Fruit fly (Drosophila melanogaster) whole organism, embryonic: Measurements from ENCODE around the gene abo.

Experiments
- B-H1 ChIP-seq: fragments of 200-800 bp; sonication (Bioruptor generic); IDR thresholded peaks from 3 replicates; pipeline ENCODE4 v1.3.6; 2022; ENCODE audit warnings: missing biosample characterization, missing genetic modification characterization
- Bteb2 ChIP-seq: fragments of 200-800 bp; sonication (Bioruptor generic); optimal IDR thresholded peaks from 2 replicates; lab custom pipeline; 2016; ENCODE audit warnings: missing biosample characterization, missing genetic modification characterization
- CG11398 ChIP-seq: fragments of 200-800 bp; sonication (Bioruptor generic); optimal IDR thresholded peaks from 2 replicates; lab custom pipeline; 2016; ENCODE audit warnings: missing biosample characterization, missing genetic modification characterization
- CG11504 ChIP-seq: fragments of 200-800 bp; sonication (Bioruptor generic); optimal IDR thresholded peaks from 3 replicates; lab custom pipeline; 2019; ENCODE audit warnings: missing biosample characterization, mild to moderate bottlenecking, missing genetic modification characterization, moderate library complexity
- CG11560 ChIP-seq: fragments of 200-800 bp; sonication (Bioruptor generic); IDR thresholded peaks from 3 replicates; pipeline ENCODE4 v1.3.6; 2022; ENCODE audit warnings: missing biosample characterization, missing genetic modification characterization
- CG13894 ChIP-seq: fragments of 200-800 bp; sonication (Bioruptor generic); optimal IDR thresholded peaks from 3 replicates; lab custom pipeline; 2018; ENCODE audit warnings: missing biosample characterization, mild to moderate bottlenecking, missing genetic modification characterization, moderate library complexity
- CG17568 ChIP-seq: fragments of 200-800 bp; sonication (Bioruptor generic); optimal IDR thresholded peaks from 2 replicates; lab custom pipeline; 2018; ENCODE audit warnings: missing biosample characterization, mild to moderate bottlenecking, missing genetic modification characterization, moderate library complexity
- CG18619 ChIP-seq: fragments of 200-800 bp; sonication (Bioruptor generic); optimal IDR thresholded peaks from 3 replicates; lab custom pipeline; 2017; ENCODE audit warnings: missing biosample characterization, mild to moderate bottlenecking, missing genetic modification characterization
- CG2712 ChIP-seq: fragments of 200-800 bp; optimal IDR thresholded peaks from 3 replicates; lab custom pipeline; 2019; ENCODE audit warnings: missing biosample characterization, mild to moderate bottlenecking, missing genetic modification characterization, moderate library complexity
- CG31365 ChIP-seq: fragments of 200-800 bp; sonication (Bioruptor generic); optimal IDR thresholded peaks from 2 replicates; lab custom pipeline; 2018; ENCODE audit warnings: missing biosample characterization, mild to moderate bottlenecking, missing genetic modification characterization
- CG8359 ChIP-seq: fragments of 200-800 bp; sonication (Bioruptor generic); optimal IDR thresholded peaks from 2 replicates; lab custom pipeline; 2017; ENCODE audit warnings: missing biosample characterization, mild to moderate bottlenecking, missing genetic modification characterization, borderline replicate concordance
- CG8478 ChIP-seq: fragments of >200 bp; optimal IDR thresholded peaks from 2 replicates; lab custom pipeline; 2018
- CkIIα-i1 ChIP-seq: fragments of 200-800 bp; sonication (Bioruptor generic); IDR thresholded peaks from 2 replicates; pipeline ENCODE4 v1.3.6; 2022; ENCODE audit warnings: missing biosample characterization, missing genetic modification characterization
- CoRest ChIP-seq: fragments of 200-800 bp; sonication (Bioruptor generic); optimal IDR thresholded peaks from 3 replicates; lab custom pipeline; 2018; ENCODE audit warnings: missing biosample characterization, mild to moderate bottlenecking, missing genetic modification characterization, moderate library complexity
- D19A ChIP-seq: fragments of 200-800 bp; optimal IDR thresholded peaks from 3 replicates; lab custom pipeline; 2019; ENCODE audit warnings: missing biosample characterization, mild to moderate bottlenecking, missing genetic modification characterization, moderate library complexity
- Dbx ChIP-seq: fragments of 200-800 bp; sonication (Bioruptor generic); IDR thresholded peaks from 3 replicates; pipeline ENCODE4 v1.3.6; 2022; ENCODE audit warnings: missing biosample characterization, missing genetic modification characterization
- Dfd ChIP-seq, 2 experiments: fragments of >200 bp; optimal IDR thresholded peaks; 2 replicates each; lab custom pipeline; 2017; ENCODE audit warnings: missing biosample characterization in 2 of 2, missing genetic modification characterization in 2 of 2
- Eip74EF ChIP-seq, 2 experiments: fragments of 200-800 bp in 1 of 2; fragments of >200 bp in 1 of 2; sonication (Bioruptor generic) in 1 of 2; optimal IDR thresholded peaks; 2 replicates each; lab custom pipeline; 2017 to 2019; ENCODE audit warnings: missing biosample characterization in 2 of 2, missing genetic modification characterization in 2 of 2, mild to moderate bottlenecking in 1 of 2, moderate library complexity in 1 of 2
- Ets65A ChIP-seq: fragments of 200-800 bp; sonication (Bioruptor generic); peaks from one replicate; lab custom pipeline; 2016; ENCODE audit warnings: missing biosample characterization, missing genetic modification characterization
- HLH4C ChIP-seq: fragments of 200-800 bp; sonication (Bioruptor generic); IDR thresholded peaks from 3 replicates; pipeline ENCODE4 v1.3.6; 2022; ENCODE audit warnings: missing biosample characterization, missing genetic modification characterization; ENCODE audit not compliant: partially characterized antibody
- Hsf ChIP-seq: fragments of 200-800 bp; sonication (Bioruptor generic); optimal IDR thresholded peaks from 3 replicates; lab custom pipeline; 2016; ENCODE audit warnings: missing biosample characterization, missing genetic modification characterization
- NK7.1 ChIP-seq: fragments of 200-800 bp; sonication (Bioruptor generic); optimal IDR thresholded peaks from 3 replicates; lab custom pipeline; 2016; ENCODE audit warnings: missing biosample characterization, missing genetic modification characterization
- Six4 ChIP-seq: fragments of 200-800 bp; sonication (Bioruptor generic); optimal IDR thresholded peaks from 2 replicates; lab custom pipeline; 2016; ENCODE audit warnings: missing biosample characterization, missing genetic modification characterization
- Sox102F ChIP-seq: fragments of 200-800 bp; sonication (Bioruptor generic); optimal IDR thresholded peaks from 2 replicates; lab custom pipeline; 2018; ENCODE audit warnings: missing biosample characterization, mild to moderate bottlenecking, missing genetic modification characterization, moderate library complexity
- Spps ChIP-seq: fragments of 200-800 bp; sonication (Bioruptor generic); optimal IDR thresholded peaks from 2 replicates; lab custom pipeline; 2018; ENCODE audit warnings: missing biosample characterization, mild to moderate bottlenecking, missing genetic modification characterization
- Trl ChIP-seq, 3 experiments: fragments of >200 bp in 2 of 3; fragments of 200-800 bp in 1 of 3; sonication (Bioruptor generic) in 1 of 3; optimal IDR thresholded peaks; 2 replicates in 1 of 3; 3 replicates in 2 of 3; lab custom pipeline; 2016 to 2017; ENCODE audit warnings: missing biosample characterization in 1 of 3, missing genetic modification characterization in 1 of 3
- ase ChIP-seq: fragments of 200-800 bp; sonication (Bioruptor generic); IDR thresholded peaks from 3 replicates; pipeline ENCODE4 v1.3.6; 2022; ENCODE audit warnings: missing biosample characterization, missing genetic modification characterization
- br ChIP-seq: fragments of >200 bp; optimal IDR thresholded peaks from 2 replicates; lab custom pipeline; 2017
- btn ChIP-seq: fragments of 200-800 bp; sonication (Bioruptor generic); optimal IDR thresholded peaks from 2 replicates; lab custom pipeline; 2016; ENCODE audit warnings: missing biosample characterization, missing genetic modification characterization
- corto ChIP-seq: fragments of 200-800 bp; sonication (Bioruptor generic); optimal IDR thresholded peaks from 2 replicates; lab custom pipeline; 2016; ENCODE audit warnings: missing biosample characterization, mild to moderate bottlenecking, missing genetic modification characterization, moderate library complexity
- cwo ChIP-seq: fragments of 200-800 bp; sonication (Bioruptor generic); optimal IDR thresholded peaks from 3 replicates; lab custom pipeline; 2017; ENCODE audit warnings: missing biosample characterization, missing genetic modification characterization, mild to moderate bottlenecking, moderate library complexity, missing genetic modification reagents
- dati ChIP-seq: fragments of 200-800 bp; sonication (Bioruptor generic); IDR thresholded peaks from 2 replicates; pipeline ENCODE4 v1.3.6; 2022; ENCODE audit warnings: missing biosample characterization, missing genetic modification characterization
- dm ChIP-seq: fragments of 200-800 bp; sonication (Bioruptor generic); optimal IDR thresholded peaks from 3 replicates; lab custom pipeline; 2016; ENCODE audit warnings: missing biosample characterization, missing genetic modification characterization
- eve ChIP-seq, 2 experiments: fragments of >200 bp; optimal IDR thresholded peaks; 2 replicates each; lab custom pipeline; 2017; ENCODE audit warnings: missing biosample characterization in 2 of 2, missing genetic modification characterization in 2 of 2
- exex ChIP-seq: fragments of 200-800 bp; sonication (Bioruptor generic); optimal IDR thresholded peaks from 4 replicates; lab custom pipeline; 2018; ENCODE audit warnings: missing biosample characterization, mild to moderate bottlenecking, missing genetic modification characterization, moderate library complexity
- fd3F ChIP-seq: fragments of 200-800 bp; sonication (Bioruptor generic); optimal IDR thresholded peaks from 2 replicates; lab custom pipeline; 2018; ENCODE audit warnings: missing biosample characterization, mild to moderate bottlenecking, missing genetic modification characterization, moderate library complexity
- gce ChIP-seq: fragments of 200-800 bp; sonication (Bioruptor generic); IDR thresholded peaks from 3 replicates; pipeline ENCODE4 v1.3.6; 2022; ENCODE audit warnings: missing biosample characterization, missing genetic modification characterization
- gem ChIP-seq: fragments of 200-800 bp; sonication (Bioruptor generic); optimal IDR thresholded peaks from 2 replicates; lab custom pipeline; 2019; ENCODE audit warnings: missing biosample characterization, mild to moderate bottlenecking, missing genetic modification characterization, moderate library complexity
- hb ChIP-seq: fragments of 200-800 bp; sonication (Bioruptor generic); IDR thresholded peaks from 3 replicates; pipeline ENCODE4 v1.3.6; 2022; ENCODE audit warnings: missing biosample characterization, missing genetic modification characterization; ENCODE audit not compliant: partially characterized antibody
- luna ChIP-seq: fragments of 200-800 bp; sonication (Bioruptor generic); optimal IDR thresholded peaks from 2 replicates; lab custom pipeline; 2016; ENCODE audit warnings: missing biosample characterization, missing genetic modification characterization
- oc ChIP-seq: fragments of 200-800 bp; sonication (Bioruptor generic); optimal IDR thresholded peaks from 2 replicates; lab custom pipeline; 2018; ENCODE audit warnings: missing biosample characterization, mild to moderate bottlenecking, missing genetic modification characterization, moderate library complexity
- org-1 ChIP-seq: fragments of 200-800 bp; sonication (Bioruptor generic); optimal IDR thresholded peaks from 2 replicates; lab custom pipeline; 2017; ENCODE audit warnings: missing biosample characterization, missing genetic modification characterization
- otp ChIP-seq: fragments of 200-800 bp; sonication (Bioruptor generic); IDR thresholded peaks from 3 replicates; pipeline ENCODE4, ENCODE4 v1.3.6; 2022; ENCODE audit warnings: missing biosample characterization, missing genetic modification characterization
- ranshi ChIP-seq: fragments of 200-800 bp; sonication (Bioruptor generic); IDR thresholded peaks from 2 replicates; pipeline ENCODE4 v1.3.6; 2022; ENCODE audit warnings: missing biosample characterization, missing genetic modification characterization
- sens ChIP-seq: fragments of 200-800 bp; sonication (Bioruptor generic); peaks from one replicate; lab custom pipeline; 2016; ENCODE audit warnings: missing biosample characterization, missing genetic modification characterization
- so ChIP-seq: fragments of 200-800 bp; sonication (Bioruptor generic); IDR thresholded peaks from 3 replicates; pipeline ENCODE4 v1.3.6; 2022; ENCODE audit warnings: missing biosample characterization, missing genetic modification characterization
- toy ChIP-seq: fragments of 200-800 bp; sonication (Bioruptor generic); IDR thresholded peaks from 2 replicates; pipeline ENCODE4 v1.3.6; 2022; ENCODE audit warnings: missing biosample characterization, missing genetic modification characterization
- vfl ChIP-seq: fragments of 200-800 bp; sonication (Bioruptor generic); optimal IDR thresholded peaks from 2 replicates; lab custom pipeline; 2016; ENCODE audit warnings: missing biosample characterization, missing genetic modification characterization
- wdn ChIP-seq: fragments of 200-800 bp; sonication (Bioruptor generic); IDR thresholded peaks from 2 replicates; pipeline ENCODE4 v1.3.6; 2022; ENCODE audit warnings: missing biosample characterization, missing genetic modification characterization
- yki ChIP-seq: fragments of >200 bp; optimal IDR thresholded peaks from 3 replicates; lab custom pipeline; 2018

The abo gene

DNA sequence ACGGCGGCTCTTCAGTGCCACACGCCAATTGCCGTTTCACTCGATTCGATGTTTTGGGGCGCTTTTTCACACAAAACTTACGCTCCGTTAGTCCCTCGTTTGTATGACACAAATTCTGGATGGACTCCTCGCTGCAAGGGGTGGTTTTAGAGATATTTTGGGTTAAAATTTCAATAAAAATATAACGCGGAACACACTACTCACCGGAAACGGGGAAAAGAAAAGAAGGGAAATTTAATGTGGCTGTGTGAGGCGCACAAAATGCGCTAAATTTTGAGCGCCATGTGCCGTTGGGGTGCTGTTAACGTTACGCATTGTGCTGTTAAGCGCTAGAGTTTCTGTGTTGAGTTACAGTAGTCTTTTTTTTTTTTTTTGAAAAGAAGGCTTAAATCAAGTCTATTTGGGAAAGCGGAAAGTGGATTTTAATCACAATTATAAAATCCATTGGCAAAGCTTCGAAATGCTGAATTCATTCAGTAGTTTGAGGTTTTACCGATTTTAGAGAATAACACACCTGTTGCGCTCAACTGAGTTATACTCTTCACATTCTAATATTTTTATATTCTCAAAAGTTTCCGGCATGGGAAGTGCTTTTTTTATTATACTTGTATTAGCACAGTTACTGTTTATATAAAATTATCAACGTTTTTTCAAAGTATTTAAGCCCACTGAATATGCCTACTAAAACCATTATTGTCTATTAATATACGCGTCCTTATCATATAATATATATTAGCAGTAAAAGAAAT, 29.0 kb upstream of the abo start, which contains the start of gene RpL9 (continued):
- TF ChIP-seq CG8359 (GFP tag; lab: Kevin White, UChicago) (peak; percentile 63), ranshi (GFP tag; lab: Robert Waterston, UW) (no peak; the same call in 1 of the 2 replicates), toy (GFP tag; lab: Robert Waterston, UW) (no peak; the same call in 1 of the 2 replicates), yki (no peak), org-1 (GFP tag; lab: Kevin White, UChicago) (peak; percentile 68), gem (tag; lab: Kevin White, UChicago) (no peak), sens (GFP tag; lab: Kevin White, UChicago) (peak; percentile 93), luna (GFP tag; lab: Kevin White, UChicago) (peak; percentile 77), D19A (tag; lab: Kevin White, UChicago) (no peak), Trl (optimal IDR thresholded peaks at IDR 0.05; lab: Kevin White, UChicago) (no peak), Trl (GFP tag; optimal IDR thresholded peaks at IDR 0.05; lab: Kevin White, UChicago) (peak; percentile 83), dati (GFP tag; lab: Robert Waterston, UW) (0 out of 2 replicates have a peak, but pooled peaks have one; percentile 35), CG11504 (tag; lab: Kevin White, UChicago) (no peak), Bteb2 (peak; percentile 49), dm (GFP tag; lab: Kevin White, UChicago) (peak; percentile 90), corto (GFP tag; lab: Kevin White, UChicago) (no peak), Hsf (GFP tag; lab: Kevin White, UChicago) (peak; percentile 52), CG18619 (GFP tag; lab: Kevin White, UChicago) (peak; percentile 69), CG2712 (peak; percentile 50), CG17568 (peak; percentile 93), CG11560 (no peak), hb (no peak), cwo (GFP tag; lab: Kevin White, UChicago) (no peak), CG13894 (no peak), br (lab: Kevin White, UChicago) (no peak), oc (tag; lab: Kevin White, UChicago) (no peak), Dfd (GFP tag; optimal IDR thresholded peaks at IDR 0.05; lab: Kevin White, UChicago) (no peak), gce (GFP tag; lab: Robert Waterston, UW) (peak; percentile 81; the same call in 2 of the 3 replicates), B-H1 (GFP tag; lab: Robert Waterston, UW) (peak; percentile 23; the same call in 1 of the 3 replicates), HLH4C (GFP tag; lab: Robert Waterston, UW) (no peak), Ets65A (GFP tag; lab: Kevin White, UChicago) (peak; percentile 94), CG31365 (tag; lab: Kevin White, UChicago) (peak; percentile 80), Sox102F (no peak), wdn (GFP tag; lab: Robert Waterston, UW) (no peak; the same call in 1 of the 2 replicates), CG11398 (GFP tag; lab: Kevin White, UChicago) (peak; percentile 70), Spps (tag; lab: Kevin White, UChicago) (peak; percentile 58), otp (GFP tag; lab: Robert Waterston, UW) (peak; percentile 92), Six4 (GFP tag; lab: Kevin White, UChicago) (no peak), NK7.1 (GFP tag; lab: Kevin White, UChicago) (peak; percentile 76), CG8478 (no peak), so (no peak), Dbx (no peak; the same call in 2 of the 3 replicates), btn (peak; percentile 41), vfl (GFP tag; lab: Kevin White, UChicago) (peak; percentile 5), Eip74EF (GFP tag; optimal IDR thresholded peaks at IDR 0.05; lab: Kevin White, UChicago) (no peak), exex (peak; percentile 42), CkIIα-i1 (GFP tag; lab: Robert Waterston, UW) (no peak), eve (GFP tag; optimal IDR thresholded peaks at IDR 0.05; lab: Kevin White, UChicago) (no peak), fd3F (GFP tag; lab: Kevin White, UChicago) (peak; percentile 42), CoRest (tag; lab: Kevin White, UChicago) (no peak), ase (GFP tag; lab: Robert Waterston, UW) (no peak; the same call in 2 of the 3 replicates)
